Worm (Caenorhabditis elegans): ENCODE data around the gene F47C12.6.
A peak's percentile ranks its signal among the peaks of the same experiment; 100 is the strongest.

DNA sequence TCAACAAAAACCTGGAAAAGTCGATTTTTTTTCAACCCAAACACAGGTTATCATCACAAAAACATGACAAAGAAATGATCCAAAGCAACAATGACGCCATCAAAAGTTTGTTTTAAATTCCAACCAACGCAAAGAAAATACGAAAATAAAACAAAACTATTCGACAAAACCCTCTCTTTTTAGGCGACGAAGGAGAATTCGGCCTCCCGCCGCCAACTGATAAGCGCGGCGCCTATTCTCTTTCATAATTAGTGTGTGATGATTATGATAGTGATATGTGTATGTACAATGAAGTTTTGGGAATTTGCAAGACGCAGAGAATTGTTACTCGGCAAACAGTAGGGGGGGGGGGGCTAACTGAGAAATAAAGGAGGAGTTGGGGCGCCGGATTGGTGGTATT is 36.1 kb upstream of the F47C12.6 start:
- TF ChIP-seq unc-130 (GFP tag; optimal IDR thresholded peaks at IDR 0.05) (no peak), mdt-29 (GFP tag; IDR thresholded peaks at IDR 0.05) (no peak), unc-62 (GFP tag; optimal IDR thresholded peaks at IDR 0.05 in 1 of 2) (no peak), unc-62 (tag; optimal IDR thresholded peaks at IDR 0.05) (no peak), gei-8 (GFP tag; optimal IDR thresholded peaks at IDR 0.05) (no peak), nhr-11 (tag; optimal IDR thresholded peaks at IDR 0.05) (no peak), fkh-10 (GFP tag; optimal IDR thresholded peaks at IDR 0.05) (no peak), nhr-10 (tag; optimal IDR thresholded peaks at IDR 0.05) (no peak), aha-1 (tag) (no peak), lin-15B (tag; optimal IDR thresholded peaks at IDR 0.05) (no peak), nhr-28 (tag; optimal IDR thresholded peaks at IDR 0.05) (peak; percentile 59), snpc-4 (tag; optimal IDR thresholded peaks at IDR 0.05) (no peak), zip-11 (GFP tag; IDR thresholded peaks at IDR 0.05) (no peak), hif-1 (tag; optimal IDR thresholded peaks at IDR 0.05) (peak in 1 of 2 experiments; percentile 36)
